Worm (Caenorhabditis elegans): Measurements from ENCODE around the gene F35F10.7.

ce11 chrV:3247515-3247914 lies 39.7 kb downstream of the F35F10.7 start, which contains the start of gene srj-8:
- TF ChIP-seq pqm-1 (tag; optimal IDR thresholded peaks at IDR 0.05) (no peak), lin-39 (tag; optimal IDR thresholded peaks at IDR 0.05) (no peak)
